Fruit fly (Drosophila melanogaster) whole organism, adult: ENCODE results near the gene Ppm1.
A peak's percentile ranks its signal among the peaks of the same experiment; 100 is the strongest.

ENCODE experiments used
- CG11617 ChIP-seq: fragments of 200-800 bp; sonication (Bioruptor generic); optimal IDR thresholded peaks from 2 replicates; lab custom pipeline; 2017; ENCODE audit warnings: mild to moderate bottlenecking, missing biosample characterization, missing genetic modification reagents, missing genetic modification characterization
- CG12768 ChIP-seq: fragments of 200-800 bp; sonication (Bioruptor generic); optimal IDR thresholded peaks from 2 replicates; lab custom pipeline; 2017; ENCODE audit warnings: missing biosample characterization, missing genetic modification characterization, mild to moderate bottlenecking, moderate library complexity, missing genetic modification reagents
- CG14711 ChIP-seq: fragments of 200-800 bp; sonication (Bioruptor generic); optimal IDR thresholded peaks from 2 replicates; lab custom pipeline; 2018; ENCODE audit warnings: missing biosample characterization, mild to moderate bottlenecking, missing genetic modification characterization, moderate library complexity
- CG1620 ChIP-seq: fragments of 200-800 bp; sonication (Bioruptor generic); optimal IDR thresholded peaks from 2 replicates; lab custom pipeline; 2016; ENCODE audit warnings: missing biosample characterization, missing genetic modification characterization
- CG33017 ChIP-seq: fragments of 200-800 bp; sonication (Bioruptor generic); optimal IDR thresholded peaks from 2 replicates; lab custom pipeline; 2018; ENCODE audit warnings: missing biosample characterization, mild to moderate bottlenecking, missing genetic modification characterization, moderate library complexity
- CG5204 ChIP-seq: fragments of 200-800 bp; sonication (Bioruptor generic); optimal IDR thresholded peaks from 2 replicates; lab custom pipeline; 2016; ENCODE audit warnings: missing biosample characterization, missing genetic modification characterization
- CG7045 ChIP-seq: fragments of 200-800 bp; sonication (Bioruptor generic); optimal IDR thresholded peaks from 2 replicates; lab custom pipeline; 2017; ENCODE audit warnings: missing biosample characterization, mild to moderate bottlenecking, missing genetic modification characterization
- CG7101 ChIP-seq: fragments of 200-800 bp; sonication (Bioruptor generic); optimal IDR thresholded peaks from 2 replicates; lab custom pipeline; 2018; ENCODE audit warnings: missing biosample characterization, mild to moderate bottlenecking, missing genetic modification characterization, moderate library complexity
- Clk ChIP-seq: fragments of 200-800 bp; sonication (Bioruptor generic); optimal IDR thresholded peaks from 2 replicates; lab custom pipeline; 2017; ENCODE audit warnings: missing biosample characterization, missing genetic modification characterization
- Crg-1 ChIP-seq: fragments of 200-800 bp; sonication (Bioruptor generic); optimal IDR thresholded peaks from 2 replicates; lab custom pipeline; 2016; ENCODE audit warnings: missing biosample characterization, missing genetic modification characterization
- Hr96 ChIP-seq: fragments of 200-800 bp; sonication (Bioruptor generic); optimal IDR thresholded peaks from 2 replicates; lab custom pipeline; 2016; ENCODE audit warnings: missing biosample characterization, missing genetic modification characterization
- Mnt ChIP-seq: fragments of 200-800 bp; sonication (Bioruptor generic); optimal IDR thresholded peaks from 2 replicates; lab custom pipeline; 2016; ENCODE audit warnings: missing biosample characterization, mild to moderate bottlenecking, missing genetic modification characterization
- bab1 ChIP-seq: fragments of 200-800 bp; sonication (Bioruptor generic); optimal IDR thresholded peaks from 3 replicates; lab custom pipeline; 2019; ENCODE audit warnings: missing biosample characterization, mild to moderate bottlenecking, missing genetic modification characterization, moderate library complexity
- cic ChIP-seq: fragments of 200-800 bp; sonication (Bioruptor generic); optimal IDR thresholded peaks from 2 replicates; lab custom pipeline; 2017; ENCODE audit warnings: missing biosample characterization, mild to moderate bottlenecking, missing genetic modification characterization, moderate library complexity
- cnc ChIP-seq, 2 experiments: fragments of >200 bp; optimal IDR thresholded peaks; 2 replicates each; lab custom pipeline; 2017
- kay ChIP-seq: fragments of 200-800 bp; sonication (Bioruptor generic); peaks from one replicate; lab custom pipeline; 2016; ENCODE audit warnings: missing biosample characterization, missing genetic modification characterization, borderline replicate concordance
- ovo ChIP-seq: fragments of 200-800 bp; sonication (Bioruptor generic); optimal IDR thresholded peaks from 2 replicates; lab custom pipeline; 2016; ENCODE audit warnings: missing biosample characterization, missing genetic modification characterization
- pad ChIP-seq: fragments of 200-800 bp; sonication (Bioruptor generic); optimal IDR thresholded peaks from 3 replicates; lab custom pipeline; 2017; ENCODE audit warnings: missing biosample characterization, missing genetic modification characterization, mild to moderate bottlenecking, moderate library complexity, missing genetic modification reagents
- tj ChIP-seq: fragments of 200-800 bp; sonication (Bioruptor generic); optimal IDR thresholded peaks from 3 replicates; lab custom pipeline; 2017; ENCODE audit warnings: missing biosample characterization, mild to moderate bottlenecking, missing genetic modification characterization, moderate library complexity
- toe ChIP-seq: fragments of 200-800 bp; sonication (Bioruptor generic); optimal IDR thresholded peaks from 2 replicates; lab custom pipeline; 2016; ENCODE audit warnings: missing biosample characterization, missing genetic modification characterization

Gene Ppm1

DNA sequence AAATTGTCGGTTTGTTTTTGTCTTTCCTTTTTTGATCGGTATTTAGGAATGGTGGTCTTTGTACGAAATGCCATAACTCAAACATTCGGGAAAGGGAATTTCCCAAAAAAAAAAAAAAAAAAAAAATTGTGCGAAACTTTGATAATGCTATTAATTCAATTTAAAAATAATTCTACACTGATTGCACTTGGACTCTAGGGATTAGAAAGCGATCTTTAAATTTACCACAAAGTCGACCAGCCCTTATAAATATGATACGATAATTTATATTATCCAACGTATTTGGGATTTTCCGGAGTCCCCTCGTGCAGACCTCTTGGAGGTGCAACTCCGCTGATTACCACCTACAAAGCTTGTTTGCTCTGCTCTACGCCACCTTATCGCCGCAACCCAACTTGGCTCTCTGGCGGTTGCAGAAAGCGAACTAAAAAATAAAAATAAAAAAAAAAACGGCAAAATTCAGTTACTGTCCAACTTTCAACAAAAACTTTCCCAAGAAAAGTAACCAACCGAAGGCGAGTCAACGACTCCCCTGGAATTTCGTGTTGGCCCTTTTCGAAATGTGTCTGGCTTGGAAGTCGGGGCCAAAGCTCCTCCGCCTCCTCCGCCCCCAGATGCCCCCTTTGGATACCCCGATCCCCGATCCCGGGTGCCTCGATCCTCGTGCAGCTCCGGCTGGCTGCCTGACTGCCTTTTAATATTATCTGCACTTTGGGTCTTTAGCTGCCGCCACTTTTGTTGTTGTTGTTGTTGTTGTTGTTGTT lies 26.6 kb downstream of the Ppm1 start:
- TF ChIP-seq Clk (GFP tag; lab: Kevin White, UChicago) (no peak), CG7045 (no peak), Hr96 (no peak), cnc (optimal IDR thresholded peaks at IDR 0.05; lab: Kevin White, UChicago) (no peak)

DNA sequence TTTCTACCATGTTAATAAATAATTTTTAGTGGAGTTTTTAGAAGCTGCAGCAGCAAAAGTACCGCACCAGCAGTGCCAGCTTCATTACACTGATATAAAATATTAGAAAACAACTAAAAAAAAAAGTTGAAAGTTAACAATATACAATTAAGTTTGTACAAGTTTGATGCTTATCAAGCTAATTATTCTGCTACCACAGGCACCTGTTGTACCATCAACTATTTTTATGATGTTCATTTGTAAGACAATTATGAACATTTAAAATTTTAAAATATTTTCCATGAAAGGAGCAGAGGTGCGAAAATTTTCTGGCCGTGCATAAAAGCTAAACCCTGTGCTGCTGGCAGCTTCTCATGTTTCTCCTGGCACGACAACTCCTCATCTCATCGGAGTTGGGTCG lies 27.2 kb downstream of the Ppm1 start:
- no peak for TF ChIP-seq CG14711 (tag; lab: Kevin White, UChicago)
- no peak for TF ChIP-seq cnc (optimal IDR thresholded peaks at IDR 0.05; lab: Kevin White, UChicago)

DNA sequence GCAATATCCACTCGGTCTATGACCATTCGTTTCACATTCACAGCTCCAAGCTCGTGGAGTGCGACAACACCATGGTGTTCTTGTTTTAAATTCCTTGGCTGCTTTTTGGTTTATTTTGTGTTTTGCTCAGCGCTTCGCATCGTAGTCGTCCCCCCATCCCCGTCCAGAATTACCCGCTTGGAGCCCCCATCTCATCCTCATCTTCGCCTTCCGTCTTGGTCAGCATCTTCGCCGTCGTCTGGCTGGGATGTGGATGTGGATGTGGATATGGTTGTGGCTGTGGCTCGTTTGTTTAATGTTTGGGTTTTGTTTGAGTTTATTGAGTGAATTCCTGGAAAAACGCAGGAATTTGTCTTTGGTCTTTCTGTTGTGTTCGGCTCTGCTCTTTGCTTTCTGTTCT lies 28.0 kb downstream of the Ppm1 start:
- peak; percentile 19 for TF ChIP-seq tj (GFP tag; lab: Kevin White, UChicago)
- TF ChIP-seq Crg-1 (GFP tag; lab: Kevin White, UChicago), result no peak

DNA sequence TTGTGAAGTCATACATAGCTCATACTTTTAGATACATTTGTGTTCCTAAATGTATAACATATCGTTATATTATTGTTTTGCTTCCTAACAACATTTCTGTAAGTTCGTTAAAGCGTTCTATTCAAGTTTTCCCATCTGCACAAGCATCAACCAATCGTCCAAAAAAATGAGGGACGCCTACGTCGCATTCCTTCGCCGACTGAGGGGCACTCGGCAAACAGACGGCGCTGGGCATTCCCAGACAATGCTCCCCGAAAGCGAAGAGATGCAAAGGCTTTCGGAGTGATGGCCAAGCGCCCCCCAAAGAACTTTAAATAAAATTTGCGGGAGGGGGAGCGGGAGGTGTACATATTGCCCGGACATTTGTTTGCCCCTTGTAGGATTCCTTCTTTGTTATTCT lies 29.6 kb downstream of the Ppm1 start:
- no peak for TF ChIP-seq CG7101 (tag; lab: Kevin White, UChicago)
- TF ChIP-seq Clk (GFP tag; lab: Kevin White, UChicago), result no peak
- TF ChIP-seq CG5204, result no peak
- TF ChIP-seq kay (GFP tag; lab: Kevin White, UChicago), result no peak
- no peak for TF ChIP-seq Mnt (GFP tag; lab: Kevin White, UChicago)
- TF ChIP-seq pad (GFP tag; lab: Kevin White, UChicago), result no peak
- no peak for TF ChIP-seq CG1620 (GFP tag; lab: Kevin White, UChicago)
- no peak for TF ChIP-seq cic
- no peak for TF ChIP-seq tj (GFP tag; lab: Kevin White, UChicago)
- TF ChIP-seq Crg-1 (GFP tag; lab: Kevin White, UChicago), result no peak
- TF ChIP-seq CG14711 (tag; lab: Kevin White, UChicago), result no peak
- TF ChIP-seq CG11617 (GFP tag; lab: Kevin White, UChicago), result no peak
- no peak for TF ChIP-seq bab1 (GFP tag; lab: Kevin White, UChicago)
- no peak for TF ChIP-seq ovo (GFP tag; lab: Kevin White, UChicago)
- TF ChIP-seq CG33017 (tag; lab: Kevin White, UChicago), result no peak
- TF ChIP-seq cnc (optimal IDR thresholded peaks at IDR 0.05; lab: Kevin White, UChicago), result no peak
- TF ChIP-seq CG12768 (GFP tag; lab: Kevin White, UChicago), result no peak
- TF ChIP-seq toe (GFP tag; lab: Kevin White, UChicago), result no peak
- TF ChIP-seq Hr96, result no peak

DNA sequence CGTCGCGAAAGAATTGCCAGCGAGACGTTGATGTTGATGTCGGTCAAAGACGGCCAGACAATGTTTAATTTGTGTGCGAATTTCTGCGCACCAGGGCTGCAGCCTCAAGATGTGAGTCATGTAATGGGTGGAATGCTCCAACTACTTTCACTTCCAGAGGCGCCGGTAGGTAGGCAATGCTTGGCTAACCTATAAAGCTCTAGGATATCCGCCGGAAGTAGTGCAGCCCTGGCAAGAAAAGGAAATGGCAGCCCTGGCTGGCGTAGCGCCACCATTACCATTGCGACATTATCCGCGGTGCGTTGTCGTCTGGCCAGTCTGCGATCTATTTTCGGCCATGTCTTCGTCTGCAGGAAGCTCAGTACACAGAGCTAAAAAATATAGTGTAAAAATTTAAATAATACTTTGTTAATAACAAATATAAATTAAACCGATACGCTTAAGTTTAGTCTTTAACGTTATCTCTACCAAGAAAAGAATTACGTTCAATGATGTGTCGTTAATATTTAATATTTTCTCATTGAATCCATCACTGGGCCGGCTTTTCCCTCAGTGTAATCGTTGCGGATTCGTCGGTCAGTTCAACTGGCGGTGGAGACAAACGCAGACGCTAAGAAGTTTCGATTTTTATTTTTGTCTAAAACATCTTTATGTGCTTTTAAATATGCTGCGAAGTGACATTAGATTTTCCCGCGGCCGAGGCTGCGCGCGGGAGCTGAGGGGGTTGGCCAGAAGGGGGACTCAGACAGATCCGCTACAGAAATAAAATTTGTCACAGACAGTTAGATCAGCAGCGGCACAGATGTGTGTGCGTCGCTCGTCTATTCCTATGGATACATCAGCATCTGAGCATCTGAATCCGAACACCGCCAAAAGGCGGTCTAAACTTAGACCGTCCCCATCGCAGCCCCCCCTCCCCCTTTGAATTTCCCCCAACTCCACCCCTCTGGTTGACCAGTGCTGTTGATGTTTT lies 30.8 kb downstream of the Ppm1 start:
- TF ChIP-seq tj (GFP tag; lab: Kevin White, UChicago), result no peak
- peak; percentile 2 for TF ChIP-seq bab1 (GFP tag; lab: Kevin White, UChicago)

DNA sequence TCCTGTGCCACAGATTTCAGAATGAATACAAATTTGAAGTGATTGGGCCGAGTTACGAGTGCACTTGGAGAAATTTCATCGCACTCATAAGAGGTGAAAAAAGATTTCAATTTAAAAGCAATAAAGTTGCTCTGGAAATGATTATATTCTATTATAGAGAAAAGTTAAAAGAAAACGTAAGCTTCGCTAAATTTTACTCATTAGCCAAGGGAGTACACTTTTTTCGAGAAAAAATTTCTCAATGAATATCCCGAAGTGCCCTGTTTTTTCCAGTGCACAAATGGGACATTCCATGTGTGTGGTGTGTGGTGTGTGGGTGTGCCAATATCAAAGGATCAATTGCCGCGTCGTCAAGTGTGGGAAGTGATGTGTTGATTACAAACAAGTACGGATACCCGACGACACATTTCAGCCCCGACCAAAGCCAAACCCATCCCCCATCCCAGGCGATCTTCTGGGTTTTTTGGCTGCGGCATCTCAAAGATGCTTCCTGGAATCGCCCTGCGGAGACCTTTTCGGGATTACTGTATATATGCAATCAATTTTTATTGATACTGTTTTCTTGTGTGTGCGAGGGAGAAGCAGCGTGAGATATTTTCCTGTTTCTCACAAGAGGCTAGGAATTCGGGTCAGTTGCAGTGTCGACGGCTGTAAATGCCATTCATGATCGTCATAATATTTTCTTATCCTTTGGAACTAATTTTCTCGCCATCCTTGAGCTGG lies 32.6 kb downstream of the Ppm1 start:
- no peak for TF ChIP-seq ovo (GFP tag; lab: Kevin White, UChicago)
- no peak for TF ChIP-seq Hr96
- TF ChIP-seq CG7101 (tag; lab: Kevin White, UChicago), result no peak
- TF ChIP-seq bab1 (GFP tag; lab: Kevin White, UChicago), result no peak
- TF ChIP-seq CG1620 (GFP tag; lab: Kevin White, UChicago), result no peak
- no peak for TF ChIP-seq CG5204
- no peak for TF ChIP-seq Crg-1 (GFP tag; lab: Kevin White, UChicago)
- no peak for TF ChIP-seq CG33017 (tag; lab: Kevin White, UChicago)
- TF ChIP-seq kay (GFP tag; lab: Kevin White, UChicago), result no peak
- TF ChIP-seq CG11617 (GFP tag; lab: Kevin White, UChicago), result no peak
- TF ChIP-seq CG14711 (tag; lab: Kevin White, UChicago), result no peak
- TF ChIP-seq tj (GFP tag; lab: Kevin White, UChicago), result no peak
- no peak for TF ChIP-seq toe (GFP tag; lab: Kevin White, UChicago)
- TF ChIP-seq CG12768 (GFP tag; lab: Kevin White, UChicago), result no peak
- TF ChIP-seq Mnt (GFP tag; lab: Kevin White, UChicago), result no peak
- TF ChIP-seq pad (GFP tag; lab: Kevin White, UChicago), result no peak
- TF ChIP-seq cnc (optimal IDR thresholded peaks at IDR 0.05; lab: Kevin White, UChicago), result no peak
- TF ChIP-seq CG7045, result no peak
- no peak for TF ChIP-seq cic
- TF ChIP-seq Clk (GFP tag; lab: Kevin White, UChicago), result no peak
